Worm (Caenorhabditis elegans) whole organism, early embryonic: ENCODE results near the gene vab-1.

ENCODE experiments used
- B0310.2 ChIP-seq: sonication (generic microtip); optimal IDR thresholded peaks from 2 replicates; lab custom pipeline; 2016; ENCODE audit warnings: mild to moderate bottlenecking, missing genetic modification characterization, missing compliant biosample characterization
- F13C5.2 ChIP-seq: sonication (generic microtip); optimal IDR thresholded peaks from 2 replicates; lab custom pipeline; 2017; ENCODE audit warnings: mild to moderate bottlenecking, missing genetic modification characterization, inconsistent platforms, missing compliant biosample characterization
- aly-1 ChIP-seq: sonication (generic microtip); optimal IDR thresholded peaks from 2 replicates; lab custom pipeline; 2016; ENCODE audit warnings: missing genetic modification characterization, missing compliant biosample characterization
- ama-1 ChIP-seq: fragments of 150-350 bp; optimal IDR thresholded peaks from 2 replicates; lab custom pipeline; 2014
- ceh-13 ChIP-seq: fragments of 200-800 bp; sonication (Bioruptor generic); optimal IDR thresholded peaks from 2 replicates; lab custom pipeline; 2018; ENCODE audit warnings: mild to moderate bottlenecking, missing genetic modification characterization, missing compliant biosample characterization
- ceh-36 ChIP-seq: sonication (generic microtip); optimal IDR thresholded peaks from 2 replicates; lab custom pipeline; 2016; ENCODE audit warnings: missing genetic modification characterization, inconsistent platforms, missing compliant biosample characterization
- ets-7 ChIP-seq: sonication (generic microtip); optimal IDR thresholded peaks from 2 replicates; lab custom pipeline; 2016; ENCODE audit warnings: missing genotype, missing genetic modification characterization, missing compliant biosample characterization
- flt-1 ChIP-seq: fragments of 200-800 bp; sonication (Bioruptor generic); IDR thresholded peaks from 2 replicates; pipeline ENCODE4 v1.3.6; 2022; ENCODE audit warnings: missing genetic modification characterization, missing compliant biosample characterization
- hmbx-1 ChIP-seq: sonication (generic microtip); optimal IDR thresholded peaks from 2 replicates; lab custom pipeline; 2016; ENCODE audit warnings: mild to moderate bottlenecking, missing genetic modification characterization, missing compliant biosample characterization
- hmg-4 ChIP-seq: fragments of 200-800 bp; sonication (Bioruptor generic); optimal IDR thresholded peaks from 2 replicates; lab custom pipeline; 2018; ENCODE audit warnings: mild to moderate bottlenecking, missing genetic modification characterization, missing compliant biosample characterization
- hnd-1 ChIP-seq: sonication (generic microtip); optimal IDR thresholded peaks from 2 replicates; lab custom pipeline; 2016; ENCODE audit warnings: missing genetic modification characterization, missing compliant biosample characterization
- pes-1 ChIP-seq: fragments of 200-800 bp; sonication (Bioruptor generic); IDR thresholded peaks from 2 replicates; pipeline ENCODE4 v1.3.6; 2022; ENCODE audit warnings: missing genetic modification reagents, missing genetic modification characterization, missing compliant biosample characterization
- scrt-1 ChIP-seq: fragments of 200-800 bp; sonication (Bioruptor generic); IDR thresholded peaks from 2 replicates; pipeline ENCODE4 v1.3.6; 2022; ENCODE audit warnings: missing genetic modification characterization, missing compliant biosample characterization
- sea-1 ChIP-seq: fragments of 200-800 bp; sonication (Bioruptor generic); conservative IDR thresholded peaks from 2 replicates; pipeline ENCODE4 v1.3.6; 2022; ENCODE audit warnings: missing genetic modification characterization, missing compliant biosample characterization
- tbx-11 ChIP-seq: fragments of 200-800 bp; sonication (Bioruptor generic); IDR thresholded peaks from 2 replicates; pipeline ENCODE4 v1.3.6; 2022; ENCODE audit warnings: missing genetic modification characterization, missing compliant biosample characterization
- tbx-37 ChIP-seq: fragments of 200-800 bp; sonication (Bioruptor generic); conservative IDR thresholded peaks from 2 replicates; pipeline ENCODE4 v1.3.6; 2022; ENCODE audit warnings: missing genetic modification reagents, missing genetic modification characterization, missing compliant biosample characterization
- tra-4 ChIP-seq: sonication (generic microtip); optimal IDR thresholded peaks from 2 replicates; lab custom pipeline; 2017; ENCODE audit warnings: missing genetic modification characterization, missing compliant biosample characterization

vab-1 gene

ce11 chrII:4560068-4560467 lies 11.7 kb upstream of the vab-1 start, which contains the start of gene M03A1.8:
TSS of gene M03A1.8 (plus strand) at chrII:4560336.
- TF ChIP-seq ets-7 (tag; lab: Kevin White, UChicago) (no peak), scrt-1 (GFP tag; lab: Robert Waterston, UW) (no peak)

ce11 chrII:4562503-4563000 lies 9.2 kb upstream of the vab-1 start, which contains the start of gene dao-2:
TSS of gene dao-2 (plus strand) at chrII:4562950.
- no peak for TF ChIP-seq tbx-37 (GFP tag; lab: Robert Waterston, UW)
- no peak for TF ChIP-seq ets-7 (tag; lab: Kevin White, UChicago)
- TF ChIP-seq aly-1 (tag; lab: Kevin White, UChicago): no peak
- TF ChIP-seq tbx-11 (GFP tag; lab: Robert Waterston, UW): no peak
- no peak for TF ChIP-seq ceh-36 (tag; lab: Kevin White, UChicago)
- TF ChIP-seq hmg-4 (GFP tag; lab: Kevin White, UChicago): no peak
- TF ChIP-seq pes-1 (GFP tag; lab: Robert Waterston, UW): no peak
- TF ChIP-seq ama-1 (lab: Kevin White, UChicago): no peak
- no peak for TF ChIP-seq tra-4 (tag; lab: Kevin White, UChicago)
- TF ChIP-seq F13C5.2 (tag; lab: Kevin White, UChicago): no peak
- no peak for TF ChIP-seq sea-1 (GFP tag; lab: Robert Waterston, UW)

- TF ChIP-seq hnd-1 (no peak), tra-4 (tag; lab: Kevin White, UChicago) (no peak), sea-1 (GFP tag; lab: Robert Waterston, UW) (no peak), ceh-36 (tag; lab: Kevin White, UChicago) (no peak), aly-1 (tag; lab: Kevin White, UChicago) (no peak), hmg-4 (GFP tag; lab: Kevin White, UChicago) (no peak), ama-1 (lab: Kevin White, UChicago) (no peak), ceh-13 (GFP tag; lab: Kevin White, UChicago) (no peak), scrt-1 (GFP tag; lab: Robert Waterston, UW) (no peak), hmbx-1 (no peak), flt-1 (GFP tag; lab: Robert Waterston, UW) (no peak), ets-7 (tag; lab: Kevin White, UChicago) (no peak), F13C5.2 (tag; lab: Kevin White, UChicago) (no peak), tbx-37 (GFP tag; lab: Robert Waterston, UW) (no peak)
These were observed 6.6 kb upstream of the vab-1 start for ce11 chrII:4565205-4565604.

- no peak for TF ChIP-seq hmg-4 (GFP tag; lab: Kevin White, UChicago)
- no peak for TF ChIP-seq pes-1 (GFP tag; lab: Robert Waterston, UW)
- no peak for TF ChIP-seq tra-4 (tag; lab: Kevin White, UChicago)
- TF ChIP-seq ets-7 (tag; lab: Kevin White, UChicago): no peak
- no peak for TF ChIP-seq ceh-13 (GFP tag; lab: Kevin White, UChicago)
- no peak for TF ChIP-seq aly-1 (tag; lab: Kevin White, UChicago)
- TF ChIP-seq hmbx-1: no peak
- TF ChIP-seq sea-1 (GFP tag; lab: Robert Waterston, UW): no peak
- TF ChIP-seq ama-1 (lab: Kevin White, UChicago): no peak
- no peak for TF ChIP-seq flt-1 (GFP tag; lab: Robert Waterston, UW)
- no peak for TF ChIP-seq F13C5.2 (tag; lab: Kevin White, UChicago)
- TF ChIP-seq ceh-36 (tag; lab: Kevin White, UChicago): no peak
- TF ChIP-seq scrt-1 (GFP tag; lab: Robert Waterston, UW): no peak
- TF ChIP-seq hnd-1: no peak
- TF ChIP-seq tbx-11 (GFP tag; lab: Robert Waterston, UW): no peak
- no peak for TF ChIP-seq B0310.2 (tag; lab: Kevin White, UChicago)
These were observed 5.6 kb upstream of the vab-1 start for ce11 chrII:4566237-4566636.

ce11 chrII:4571112-4571511 lies 688 bp upstream of the vab-1 start:
- no peak for TF ChIP-seq B0310.2 (tag; lab: Kevin White, UChicago)
- no peak for TF ChIP-seq ets-7 (tag; lab: Kevin White, UChicago)
- no peak for TF ChIP-seq tra-4 (tag; lab: Kevin White, UChicago)
- TF ChIP-seq hnd-1: no peak
- no peak for TF ChIP-seq flt-1 (GFP tag; lab: Robert Waterston, UW)
- no peak for TF ChIP-seq hmbx-1
- TF ChIP-seq hmg-4 (GFP tag; lab: Kevin White, UChicago): peak; percentile 75
- no peak for TF ChIP-seq aly-1 (tag; lab: Kevin White, UChicago)
- TF ChIP-seq sea-1 (GFP tag; lab: Robert Waterston, UW): no peak
- TF ChIP-seq pes-1 (GFP tag; lab: Robert Waterston, UW): peak; percentile 29; the same call in 1 of the 2 replicates
- TF ChIP-seq F13C5.2 (tag; lab: Kevin White, UChicago): peak; percentile 32
- TF ChIP-seq ceh-13 (GFP tag; lab: Kevin White, UChicago): no peak
- TF ChIP-seq ceh-36 (tag; lab: Kevin White, UChicago): no peak
- TF ChIP-seq scrt-1 (GFP tag; lab: Robert Waterston, UW): peak; percentile 74
- TF ChIP-seq ama-1 (lab: Kevin White, UChicago): no peak
- TF ChIP-seq tbx-37 (GFP tag; lab: Robert Waterston, UW): no peak

ce11 chrII:4572579-4572978 lies 779 bp downstream of the vab-1 start:
- TF ChIP-seq ceh-13 (GFP tag; lab: Kevin White, UChicago): no peak
- no peak for TF ChIP-seq aly-1 (tag; lab: Kevin White, UChicago)
- TF ChIP-seq tbx-37 (GFP tag; lab: Robert Waterston, UW): no peak
- TF ChIP-seq hnd-1: no peak
- TF ChIP-seq ceh-36 (tag; lab: Kevin White, UChicago): no peak
- TF ChIP-seq hmbx-1: no peak
- no peak for TF ChIP-seq tbx-11 (GFP tag; lab: Robert Waterston, UW)
- TF ChIP-seq ets-7 (tag; lab: Kevin White, UChicago): no peak
- TF ChIP-seq ama-1 (lab: Kevin White, UChicago): no peak
- no peak for TF ChIP-seq scrt-1 (GFP tag; lab: Robert Waterston, UW)
- no peak for TF ChIP-seq hmg-4 (GFP tag; lab: Kevin White, UChicago)
- TF ChIP-seq sea-1 (GFP tag; lab: Robert Waterston, UW): no peak
- TF ChIP-seq pes-1 (GFP tag; lab: Robert Waterston, UW): no peak
- TF ChIP-seq tra-4 (tag; lab: Kevin White, UChicago): no peak
- TF ChIP-seq flt-1 (GFP tag; lab: Robert Waterston, UW): no peak
- TF ChIP-seq F13C5.2 (tag; lab: Kevin White, UChicago): no peak
- TF ChIP-seq B0310.2 (tag; lab: Kevin White, UChicago): no peak
